ENCODE assay signal across 4 fruit fly cellular contexts in the genomic region with DNA sequence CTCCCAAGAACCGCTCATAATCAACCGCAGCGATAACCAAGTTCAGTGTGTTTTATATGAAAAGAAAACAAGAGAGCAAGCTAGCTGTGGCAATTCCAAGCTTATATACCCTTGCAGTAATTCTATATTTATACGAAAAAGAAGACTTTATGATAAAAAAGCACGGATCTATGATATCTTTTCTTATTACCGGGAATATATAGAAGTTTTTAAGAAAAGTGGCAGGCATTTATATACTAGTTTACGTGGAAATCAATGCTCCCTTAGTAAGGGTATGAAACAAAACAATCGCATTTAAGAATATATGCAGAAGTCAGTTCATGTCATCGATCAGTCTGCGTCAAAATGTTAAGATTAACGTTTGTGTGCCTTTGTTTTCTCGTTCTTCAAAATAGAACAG.
A peak's percentile ranks its signal among the peaks of the same experiment; 100 is the strongest.
TF ChIP-seq lines count a peak whose summit lies in the region.

A gene (plus strand): TSS at position 333 of the 400 bp plus-strand sequence.

- no peak for TF ChIP-seq CTCF in whole organism, embryonic (GFP tag; optimal IDR thresholded peaks at IDR 0.05; lab: Kevin White, UChicago)

TF ChIP-seq in whole organism, embryonic, 481 proteins besides CTCF, POLR2A, EP300 and RAD21:
- peak; percentile 53 for TF ChIP-seq D19A (tag; optimal IDR thresholded peaks at IDR 0.05; lab: Kevin White, UChicago)
- TF ChIP-seq Doc3 (GFP tag; IDR thresholded peaks at IDR 0.05; lab: Robert Waterston, UW; ENCODE audit: partially characterized antibody) = no peak
- no peak for TF ChIP-seq HLH4C (GFP tag; IDR thresholded peaks at IDR 0.05; lab: Robert Waterston, UW; ENCODE audit: partially characterized antibody)
- no peak for TF ChIP-seq CG5245 (GFP tag; optimal IDR thresholded peaks at IDR 0.05; lab: Kevin White, UChicago)
- TF ChIP-seq bsh (GFP tag; optimal IDR thresholded peaks at IDR 0.05; lab: Kevin White, UChicago) = no peak
- no peak for TF ChIP-seq disco-r (GFP tag; optimal IDR thresholded peaks at IDR 0.05; lab: Kevin White, UChicago)
- TF ChIP-seq corto (GFP tag; optimal IDR thresholded peaks at IDR 0.05; lab: Kevin White, UChicago) = peak; percentile 65
- no peak for TF ChIP-seq CG17912 (GFP tag; optimal IDR thresholded peaks at IDR 0.05; lab: Kevin White, UChicago)
- TF ChIP-seq gem (tag; optimal IDR thresholded peaks at IDR 0.05; lab: Kevin White, UChicago) = peak; percentile 3
- TF ChIP-seq lbe (GFP tag; optimal IDR thresholded peaks at IDR 0.05; lab: Kevin White, UChicago) = peak; percentile 7
- TF ChIP-seq sens (GFP tag; lab: Kevin White, UChicago) = peak; percentile 6
- TF ChIP-seq CG8478 (optimal IDR thresholded peaks at IDR 0.05; lab: Kevin White, UChicago) = no peak
- no peak for TF ChIP-seq CG2120 (GFP tag; optimal IDR thresholded peaks at IDR 0.05; lab: Kevin White, UChicago)

TF ChIP-seq in whole organism, prepupa, 60 proteins besides CTCF, POLR2A, EP300 and RAD21 (continues in another document):
- peak; percentile 14 for TF ChIP-seq Blimp-1 (GFP tag; optimal IDR thresholded peaks at IDR 0.05; lab: Kevin White, UChicago)
- TF ChIP-seq CG1621 (tag; optimal IDR thresholded peaks at IDR 0.05; lab: Kevin White, UChicago) = no peak
- peak; percentile 78 for TF ChIP-seq Met (GFP tag; optimal IDR thresholded peaks at IDR 0.05; lab: Kevin White, UChicago)
- TF ChIP-seq CG6792 (GFP tag; optimal IDR thresholded peaks at IDR 0.05; lab: Kevin White, UChicago) = peak; percentile 57
- TF ChIP-seq Eip93F (GFP tag; optimal IDR thresholded peaks at IDR 0.05; lab: Kevin White, UChicago) = no peak
- no peak for TF ChIP-seq Lpt (GFP tag; optimal IDR thresholded peaks at IDR 0.05; lab: Kevin White, UChicago)
- no peak for TF ChIP-seq CG8319 (GFP tag; optimal IDR thresholded peaks at IDR 0.05; lab: Kevin White, UChicago)
- TF ChIP-seq Eip78C (GFP tag; lab: Kevin White, UChicago) = peak; percentile 88
- TF ChIP-seq cyc (GFP tag; optimal IDR thresholded peaks at IDR 0.05; lab: Kevin White, UChicago) = peak; percentile 78
- TF ChIP-seq CG8632 (GFP tag; optimal IDR thresholded peaks at IDR 0.05; lab: Kevin White, UChicago) = peak; percentile 37
- peak; percentile 66 for TF ChIP-seq CG6276 (GFP tag; optimal IDR thresholded peaks at IDR 0.05; lab: Kevin White, UChicago)
- TF ChIP-seq lz (GFP tag; optimal IDR thresholded peaks at IDR 0.05; lab: Kevin White, UChicago) = peak; percentile 63
- peak; percentile 52 for TF ChIP-seq spab (GFP tag; optimal IDR thresholded peaks at IDR 0.05; lab: Kevin White, UChicago)
- TF ChIP-seq CG3919 (GFP tag; optimal IDR thresholded peaks at IDR 0.05; lab: Kevin White, UChicago) = peak; percentile 64
- TF ChIP-seq fd59A (GFP tag; optimal IDR thresholded peaks at IDR 0.05; lab: Kevin White, UChicago) = peak; percentile 24
- peak; percentile 99 for TF ChIP-seq svp (GFP tag; lab: Kevin White, UChicago)
- no peak for TF ChIP-seq dac (GFP tag; optimal IDR thresholded peaks at IDR 0.05; lab: Kevin White, UChicago)
- no peak for TF ChIP-seq salr (GFP tag; optimal IDR thresholded peaks at IDR 0.05; lab: Kevin White, UChicago)
- no peak for TF ChIP-seq fkh (GFP tag; optimal IDR thresholded peaks at IDR 0.05; lab: Kevin White, UChicago)
- TF ChIP-seq OdsH (GFP tag; optimal IDR thresholded peaks at IDR 0.05; lab: Kevin White, UChicago) = peak; percentile 59
- TF ChIP-seq Eip75B (GFP tag; optimal IDR thresholded peaks at IDR 0.05; lab: Kevin White, UChicago) = peak; percentile 63
- TF ChIP-seq Hr4 (GFP tag; optimal IDR thresholded peaks at IDR 0.05; lab: Kevin White, UChicago) = peak; percentile 72
- TF ChIP-seq pdm3 (GFP tag; optimal IDR thresholded peaks at IDR 0.05; lab: Kevin White, UChicago) = peak; percentile 60
- no peak for TF ChIP-seq CG16779 (tag; optimal IDR thresholded peaks at IDR 0.05; lab: Kevin White, UChicago)
- TF ChIP-seq CG32006 (GFP tag; optimal IDR thresholded peaks at IDR 0.05; lab: Kevin White, UChicago) = peak; percentile 72
- TF ChIP-seq CG10669 (GFP tag; optimal IDR thresholded peaks at IDR 0.05; lab: Kevin White, UChicago) = peak; percentile 70

TF ChIP-seq in whole organism, pupa, 21 proteins besides CTCF, POLR2A, EP300 and RAD21:
- TF ChIP-seq CG8301 (tag; optimal IDR thresholded peaks at IDR 0.05; lab: Kevin White, UChicago) = peak; percentile 70
- TF ChIP-seq CG14655 (GFP tag; optimal IDR thresholded peaks at IDR 0.05; lab: Kevin White, UChicago) = peak; percentile 76
- TF ChIP-seq Snoo (tag; optimal IDR thresholded peaks at IDR 0.05; lab: Kevin White, UChicago) = peak; percentile 61
- peak; percentile 63 for TF ChIP-seq Pif1A (GFP tag; optimal IDR thresholded peaks at IDR 0.05; lab: Kevin White, UChicago)
- TF ChIP-seq Pif1B (GFP tag; optimal IDR thresholded peaks at IDR 0.05; lab: Kevin White, UChicago) = peak; percentile 40
- TF ChIP-seq CG17806 (tag; optimal IDR thresholded peaks at IDR 0.05; lab: Kevin White, UChicago) = no peak
- peak; percentile 43 for TF ChIP-seq CG34367 (tag; optimal IDR thresholded peaks at IDR 0.05; lab: Kevin White, UChicago)
- TF ChIP-seq CG15710 (tag; optimal IDR thresholded peaks at IDR 0.05; lab: Kevin White, UChicago) = peak; percentile 65
- peak; percentile 84 for TF ChIP-seq CG8159 (tag; optimal IDR thresholded peaks at IDR 0.05; lab: Kevin White, UChicago)
- TF ChIP-seq fd96Ca (GFP tag; IDR thresholded peaks at IDR 0.05; lab: Robert Waterston, UW) = no peak
- peak; percentile 51 for TF ChIP-seq EcR (GFP tag; optimal IDR thresholded peaks at IDR 0.05; lab: Kevin White, UChicago)
- TF ChIP-seq Ets98B (GFP tag; IDR thresholded peaks at IDR 0.05; lab: Robert Waterston, UW) = peak; percentile 69; the same call in 1 of the 2 replicates
- no peak for TF ChIP-seq rn (GFP tag; IDR thresholded peaks at IDR 0.05; lab: Robert Waterston, UW)
- TF ChIP-seq CG10348 (GFP tag; IDR thresholded peaks at IDR 0.05; lab: Robert Waterston, UW) = no peak

TF ChIP-seq in whole organism, wandering third instar larva, 38 proteins besides CTCF, POLR2A, EP300 and RAD21:
- TF ChIP-seq woc (GFP tag; optimal IDR thresholded peaks at IDR 0.05; lab: Kevin White, UChicago) = peak; percentile 45
- TF ChIP-seq CG32264 (GFP tag; optimal IDR thresholded peaks at IDR 0.05; lab: Kevin White, UChicago) = peak; percentile 21
- peak; percentile 65 for TF ChIP-seq Sp1 (GFP tag; optimal IDR thresholded peaks at IDR 0.05; lab: Kevin White, UChicago)
- peak; percentile 76 for TF ChIP-seq OdsH (GFP tag; optimal IDR thresholded peaks at IDR 0.05; lab: Kevin White, UChicago)
- peak; percentile 35 for TF ChIP-seq HLH106 (tag; optimal IDR thresholded peaks at IDR 0.05; lab: Kevin White, UChicago)
- TF ChIP-seq h (GFP tag; optimal IDR thresholded peaks at IDR 0.05; lab: Kevin White, UChicago) = peak; percentile 84
- no peak for TF ChIP-seq dl (GFP tag; optimal IDR thresholded peaks at IDR 0.05; lab: Kevin White, UChicago; ENCODE audit: insufficient read depth in 1 of 2, partially characterized antibody in 2 of 2)
- no peak for TF ChIP-seq tai (GFP tag; optimal IDR thresholded peaks at IDR 0.05; lab: Kevin White, UChicago)
- TF ChIP-seq sage (GFP tag; optimal IDR thresholded peaks at IDR 0.05; lab: Kevin White, UChicago) = peak; percentile 66
- TF ChIP-seq foxo (GFP tag; optimal IDR thresholded peaks at IDR 0.05; lab: Kevin White, UChicago) = peak in 1 of 2 experiments; percentile 72
- peak; percentile 20 for TF ChIP-seq Rel (GFP tag; optimal IDR thresholded peaks at IDR 0.05; lab: Kevin White, UChicago)
- TF ChIP-seq Rel (tag; optimal IDR thresholded peaks at IDR 0.05; lab: Kevin White, UChicago) = no peak
- no peak for TF ChIP-seq brk (GFP tag; optimal IDR thresholded peaks at IDR 0.05; lab: Kevin White, UChicago)
- TF ChIP-seq GATAd (GFP tag; optimal IDR thresholded peaks at IDR 0.05; lab: Kevin White, UChicago) = no peak
- TF ChIP-seq rgr (GFP tag; optimal IDR thresholded peaks at IDR 0.05; lab: Kevin White, UChicago) = peak; percentile 71
- TF ChIP-seq Hnf4 (GFP tag; optimal IDR thresholded peaks at IDR 0.05; lab: Kevin White, UChicago) = peak; percentile 48
- TF ChIP-seq dmrt93B (GFP tag; optimal IDR thresholded peaks at IDR 0.05; lab: Kevin White, UChicago) = peak; percentile 34
- peak; percentile 80 for TF ChIP-seq fru (GFP tag; optimal IDR thresholded peaks at IDR 0.05; lab: Kevin White, UChicago)
- TF ChIP-seq psq (GFP tag; optimal IDR thresholded peaks at IDR 0.05; lab: Kevin White, UChicago) = peak; percentile 57
- peak; percentile 68 for TF ChIP-seq br (GFP tag; optimal IDR thresholded peaks at IDR 0.05; lab: Kevin White, UChicago)
- TF ChIP-seq lola (GFP tag; optimal IDR thresholded peaks at IDR 0.05; lab: Kevin White, UChicago) = no peak
- peak; percentile 74 for TF ChIP-seq ey (GFP tag; optimal IDR thresholded peaks at IDR 0.05; lab: Kevin White, UChicago)
- peak; percentile 7 for TF ChIP-seq pan (optimal IDR thresholded peaks at IDR 0.05; lab: Kevin White, UChicago)
TF ChIP-seq in whole organism, wandering third instar larva: peak in this region for 17.
